Worm (Caenorhabditis elegans): Measurements from ENCODE around the gene cnd-1.

Gene cnd-1

DNA sequence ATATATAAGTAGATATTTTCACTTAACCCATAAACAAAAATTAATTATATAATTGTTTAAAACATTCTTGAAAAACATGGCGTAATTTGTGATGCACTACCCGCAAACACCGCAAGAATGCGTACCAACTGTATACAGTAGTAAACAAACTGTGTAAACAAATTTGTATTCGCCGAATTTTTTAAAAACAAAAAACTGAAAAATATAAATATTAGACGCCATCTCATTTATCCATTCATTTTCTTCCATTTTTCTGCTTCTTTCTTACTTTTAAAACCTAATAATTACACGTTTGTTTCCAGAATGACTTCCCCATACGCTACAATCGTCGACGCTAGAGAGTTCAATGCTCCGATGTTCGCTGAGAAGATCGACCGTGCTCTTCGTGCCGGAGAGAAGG, 19.1 kb downstream of the cnd-1 start, which contains the start of gene nex-1:
TSS of gene nex-1 (plus strand) at position 301 of the 400 bp plus-strand sequence.
- TF ChIP-seq klf-2 (GFP tag; conservative IDR thresholded peaks at IDR 0.05) (no peak), T22C8.4 (GFP tag; IDR thresholded peaks at IDR 0.05) (no peak), flt-1 (GFP tag; IDR thresholded peaks at IDR 0.05) (no peak), ztf-23 (GFP tag; IDR thresholded peaks at IDR 0.05) (no peak), med-1 (GFP tag; optimal IDR thresholded peaks at IDR 0.05; ENCODE audit: insufficient read depth) (no peak), ztf-29 (GFP tag; IDR thresholded peaks at IDR 0.05) (no peak)

DNA sequence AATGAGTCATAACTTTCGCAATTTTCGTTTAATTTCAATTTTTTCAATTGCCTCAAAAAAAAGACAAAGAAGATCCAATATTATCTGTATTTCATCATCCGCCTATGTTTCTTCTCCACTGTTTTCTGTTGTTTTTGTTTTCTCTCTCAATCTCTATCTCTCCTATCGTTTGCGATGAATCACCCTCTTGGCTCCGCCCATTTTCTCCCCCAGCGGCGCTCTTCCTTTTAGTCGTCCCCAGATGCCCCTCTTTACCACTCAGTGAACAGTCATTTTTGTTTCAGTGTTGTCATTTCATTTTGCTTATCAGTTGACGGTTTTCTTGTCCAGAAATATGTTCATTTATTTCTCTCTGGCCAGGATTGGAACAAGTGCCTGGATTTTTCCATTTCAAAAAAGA, 19.5 kb downstream of the cnd-1 start:
- TF ChIP-seq flt-1 (GFP tag; IDR thresholded peaks at IDR 0.05) (no peak), T22C8.4 (GFP tag; IDR thresholded peaks at IDR 0.05) (no peak), tab-1 (GFP tag; IDR thresholded peaks at IDR 0.05) (no peak), ztf-23 (GFP tag; IDR thresholded peaks at IDR 0.05) (no peak), med-1 (GFP tag; optimal IDR thresholded peaks at IDR 0.05; ENCODE audit: insufficient read depth) (no peak), ref-1 (GFP tag; conservative IDR thresholded peaks at IDR 0.05) (no peak), cog-1 (tag; optimal IDR thresholded peaks at IDR 0.05) (no peak), ztf-29 (GFP tag; IDR thresholded peaks at IDR 0.05) (no peak)

DNA sequence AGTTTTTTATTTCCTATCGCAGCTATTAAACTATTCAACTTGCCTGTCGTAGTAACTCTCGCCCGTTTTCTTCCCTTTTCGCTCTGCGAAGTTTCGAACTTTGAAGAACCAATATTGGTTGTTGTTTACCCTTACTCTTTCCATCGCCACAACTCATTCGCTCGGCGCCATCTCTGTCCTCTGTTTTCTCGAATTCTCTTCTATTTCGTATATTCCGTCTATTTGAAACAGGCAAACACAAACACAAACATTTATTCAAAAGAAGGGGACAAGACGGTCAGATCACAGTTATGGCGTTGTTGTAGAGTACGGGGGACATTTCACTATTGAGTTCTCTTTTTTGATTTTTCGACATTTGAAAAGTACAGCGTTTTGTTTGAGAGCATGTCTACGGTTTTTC, 21.7 kb downstream of the cnd-1 start:
- TF ChIP-seq flt-1 (GFP tag; IDR thresholded peaks at IDR 0.05) (no peak), ref-1 (GFP tag; conservative IDR thresholded peaks at IDR 0.05) (no peak), T22C8.4 (GFP tag; IDR thresholded peaks at IDR 0.05) (no peak), klf-2 (GFP tag; conservative IDR thresholded peaks at IDR 0.05) (no peak), med-1 (GFP tag; optimal IDR thresholded peaks at IDR 0.05; ENCODE audit: insufficient read depth) (no peak), ztf-23 (GFP tag; IDR thresholded peaks at IDR 0.05) (no peak), cog-1 (tag; optimal IDR thresholded peaks at IDR 0.05) (no peak), ztf-29 (GFP tag; IDR thresholded peaks at IDR 0.05) (no peak), tab-1 (GFP tag; IDR thresholded peaks at IDR 0.05) (no peak)

DNA sequence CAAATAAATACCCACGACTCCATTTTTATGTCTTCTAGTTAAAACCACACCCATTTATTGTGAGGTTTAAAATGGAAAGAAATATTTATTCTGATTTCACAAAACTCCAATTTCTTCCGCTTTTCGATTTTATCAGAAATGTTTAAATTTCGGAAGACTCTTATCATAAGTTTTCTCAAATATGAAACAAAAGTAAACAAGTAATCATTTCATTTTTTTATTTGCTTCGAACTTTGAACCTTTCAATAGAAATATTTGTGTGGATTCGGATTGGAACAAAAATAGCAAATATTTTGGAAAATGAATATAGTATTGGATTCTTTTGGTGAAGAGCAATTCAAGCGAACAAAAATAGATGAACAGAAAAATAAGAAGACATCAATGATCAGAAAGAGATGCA, 22.6 kb downstream of the cnd-1 start:
- TF ChIP-seq ztf-23 (GFP tag; IDR thresholded peaks at IDR 0.05): no peak
- no peak for TF ChIP-seq tab-1 (GFP tag; IDR thresholded peaks at IDR 0.05)
- no peak for TF ChIP-seq cog-1 (tag; optimal IDR thresholded peaks at IDR 0.05)
- no peak for TF ChIP-seq flt-1 (GFP tag; IDR thresholded peaks at IDR 0.05)
- no peak for TF ChIP-seq ztf-29 (GFP tag; IDR thresholded peaks at IDR 0.05)
- TF ChIP-seq ref-1 (GFP tag; conservative IDR thresholded peaks at IDR 0.05): no peak
- TF ChIP-seq med-1 (GFP tag; optimal IDR thresholded peaks at IDR 0.05; ENCODE audit: insufficient read depth): no peak
- no peak for TF ChIP-seq T22C8.4 (GFP tag; IDR thresholded peaks at IDR 0.05)
- TF ChIP-seq klf-2 (GFP tag; conservative IDR thresholded peaks at IDR 0.05): no peak

DNA sequence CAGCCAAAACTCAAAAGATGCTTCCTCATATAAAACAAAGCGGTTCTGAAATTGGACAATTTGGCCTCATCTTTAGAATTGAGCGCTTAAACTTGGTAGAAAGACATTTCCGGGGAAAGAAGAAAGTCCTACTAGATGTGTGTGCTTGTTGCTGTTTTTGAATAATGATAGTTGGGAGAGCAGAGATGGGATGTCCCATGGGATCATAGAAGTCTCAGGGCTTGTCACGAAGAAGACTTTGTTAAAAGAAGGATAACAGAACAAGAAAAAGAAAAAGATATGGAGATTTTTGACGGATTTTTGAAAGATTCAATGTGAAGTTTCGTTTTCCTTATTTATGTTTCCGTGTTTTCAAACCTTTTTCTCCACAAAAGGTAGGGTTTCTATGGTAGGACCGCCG, 25.8 kb downstream of the cnd-1 start, which contains the start of gene ZC155.2:
TSS of gene ZC155.2 (plus strand) at position 301 of the 400 bp plus-strand sequence.
- TF ChIP-seq cog-1 (tag; optimal IDR thresholded peaks at IDR 0.05) (no peak), T22C8.4 (GFP tag; IDR thresholded peaks at IDR 0.05) (no peak), ztf-23 (GFP tag; IDR thresholded peaks at IDR 0.05) (no peak), ref-1 (GFP tag; conservative IDR thresholded peaks at IDR 0.05) (no peak)

DNA sequence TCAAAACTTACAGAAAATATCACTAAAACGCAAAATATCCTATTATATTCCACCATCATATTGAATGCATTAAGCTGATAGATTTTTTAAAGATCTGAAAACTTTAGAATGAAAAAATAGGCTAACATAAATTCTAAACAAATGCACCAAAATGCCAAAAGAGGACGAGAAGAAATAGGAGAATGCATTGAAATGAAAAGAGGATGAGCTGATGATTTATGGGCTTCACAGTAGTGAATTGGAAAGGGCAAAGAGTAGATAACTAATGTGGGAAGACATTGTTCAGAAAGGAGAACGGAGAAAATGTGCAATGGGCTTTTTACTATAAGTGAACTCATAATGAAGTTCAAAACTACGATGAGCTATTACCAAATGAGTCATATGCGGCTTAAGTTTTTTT, 26.9 kb downstream of the cnd-1 start, which contains the start of gene cutl-19:
TSS of gene cutl-19 (minus strand) at position 101 of the 400 bp plus-strand sequence.
- no peak for TF ChIP-seq T22C8.4 (GFP tag; IDR thresholded peaks at IDR 0.05)
- TF ChIP-seq tab-1 (GFP tag; IDR thresholded peaks at IDR 0.05): no peak
- no peak for TF ChIP-seq ztf-29 (GFP tag; IDR thresholded peaks at IDR 0.05)
- no peak for TF ChIP-seq klf-2 (GFP tag; conservative IDR thresholded peaks at IDR 0.05)
- no peak for TF ChIP-seq cog-1 (tag; optimal IDR thresholded peaks at IDR 0.05)

DNA sequence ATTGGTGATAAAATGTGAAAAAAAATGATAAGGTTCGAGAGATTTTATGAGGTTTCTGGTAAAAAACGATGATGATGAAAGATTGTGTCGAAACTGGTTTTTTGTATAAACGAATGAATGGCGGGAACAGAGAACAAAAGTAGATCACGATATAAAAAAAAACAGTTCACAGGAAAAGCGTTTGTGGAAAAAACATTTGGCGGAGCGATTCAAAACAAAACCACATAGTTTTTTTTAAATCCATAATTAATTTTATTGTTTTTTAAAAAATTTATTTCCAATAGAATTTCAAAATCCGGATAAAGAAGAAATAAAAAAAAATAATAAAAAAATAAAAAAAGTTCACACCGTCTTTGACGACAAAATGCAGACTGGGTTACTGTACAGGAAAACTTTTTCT, 29.1 kb downstream of the cnd-1 start, which contains the start of gene ZC155.4:
TSS of gene ZC155.4 (minus strand) at position 101 of the 400 bp plus-strand sequence.
- TF ChIP-seq ztf-29 (GFP tag; IDR thresholded peaks at IDR 0.05) (no peak), tab-1 (GFP tag; IDR thresholded peaks at IDR 0.05) (no peak), ref-1 (GFP tag; conservative IDR thresholded peaks at IDR 0.05) (no peak), flt-1 (GFP tag; IDR thresholded peaks at IDR 0.05) (no peak), T22C8.4 (GFP tag; IDR thresholded peaks at IDR 0.05) (no peak), ztf-23 (GFP tag; IDR thresholded peaks at IDR 0.05) (no peak), cog-1 (tag; optimal IDR thresholded peaks at IDR 0.05) (no peak), klf-2 (GFP tag; conservative IDR thresholded peaks at IDR 0.05) (no peak), med-1 (GFP tag; optimal IDR thresholded peaks at IDR 0.05; ENCODE audit: insufficient read depth) (no peak)

DNA sequence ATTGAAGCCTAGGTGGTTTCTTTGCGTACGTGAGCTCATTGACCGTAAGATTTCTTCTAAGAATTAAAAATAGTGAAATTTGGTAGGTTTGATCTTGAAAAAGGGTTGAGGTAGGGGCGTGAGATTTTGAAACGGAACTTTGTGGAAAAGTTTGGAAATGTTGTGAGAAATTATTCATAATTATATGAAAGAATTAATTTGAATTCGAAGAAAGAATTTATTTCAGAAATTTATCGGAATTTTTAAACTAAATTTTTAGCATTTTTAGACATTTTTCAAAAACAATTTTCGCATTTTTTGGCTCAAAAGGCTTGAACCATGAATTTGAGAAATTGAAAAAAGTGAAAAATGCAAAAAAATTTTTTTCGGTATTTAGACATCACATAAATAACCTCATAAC, 30.3 kb downstream of the cnd-1 start:
- TF ChIP-seq cog-1 (tag; optimal IDR thresholded peaks at IDR 0.05): no peak
- no peak for TF ChIP-seq tab-1 (GFP tag; IDR thresholded peaks at IDR 0.05)
- TF ChIP-seq flt-1 (GFP tag; IDR thresholded peaks at IDR 0.05): no peak
- TF ChIP-seq T22C8.4 (GFP tag; IDR thresholded peaks at IDR 0.05): no peak
- no peak for TF ChIP-seq med-1 (GFP tag; optimal IDR thresholded peaks at IDR 0.05; ENCODE audit: insufficient read depth)
- no peak for TF ChIP-seq ztf-29 (GFP tag; IDR thresholded peaks at IDR 0.05)
- no peak for TF ChIP-seq klf-2 (GFP tag; conservative IDR thresholded peaks at IDR 0.05)
- TF ChIP-seq ref-1 (GFP tag; conservative IDR thresholded peaks at IDR 0.05): no peak
- TF ChIP-seq ztf-23 (GFP tag; IDR thresholded peaks at IDR 0.05): no peak

DNA sequence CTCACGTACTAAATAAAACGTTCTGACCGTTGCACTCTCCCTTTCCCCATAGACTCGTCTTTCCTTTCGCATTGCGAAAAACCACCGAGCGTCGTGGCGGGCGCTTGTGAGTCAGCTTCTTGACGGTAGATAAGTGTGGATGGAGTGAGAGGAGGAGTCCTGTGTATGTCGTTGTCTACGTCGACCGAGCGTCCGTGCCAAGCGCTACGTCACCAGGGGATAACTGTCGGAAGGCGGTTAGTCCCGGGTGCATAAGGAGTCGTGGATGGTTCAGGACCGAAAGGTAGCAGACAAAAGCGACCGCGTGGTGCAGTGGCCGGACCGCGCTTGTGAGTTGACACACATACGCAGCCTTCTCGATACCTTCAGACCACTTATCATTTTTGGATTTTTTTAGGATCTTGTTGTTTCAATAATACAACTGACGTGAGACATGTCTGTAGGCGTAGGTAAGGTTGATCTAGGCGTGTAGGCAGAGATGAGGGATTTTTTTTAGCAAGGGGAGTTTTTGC, 33.2 kb downstream of the cnd-1 start:
- TF ChIP-seq ztf-29 (GFP tag; IDR thresholded peaks at IDR 0.05): peak; percentile 42; the same call in 1 of the 2 replicates
- peak; percentile 78 for TF ChIP-seq ztf-23 (GFP tag; IDR thresholded peaks at IDR 0.05)
- TF ChIP-seq klf-2 (GFP tag; conservative IDR thresholded peaks at IDR 0.05): peak; percentile 75
- TF ChIP-seq ref-1 (GFP tag; conservative IDR thresholded peaks at IDR 0.05): peak; percentile 65; the same call in 1 of the 2 replicates
- TF ChIP-seq tab-1 (GFP tag; IDR thresholded peaks at IDR 0.05): peak; percentile 88
- TF ChIP-seq med-1 (GFP tag; optimal IDR thresholded peaks at IDR 0.05; ENCODE audit: insufficient read depth): peak; percentile 12
- TF ChIP-seq flt-1 (GFP tag; IDR thresholded peaks at IDR 0.05): peak; percentile 80; the same call in 1 of the 2 replicates

DNA sequence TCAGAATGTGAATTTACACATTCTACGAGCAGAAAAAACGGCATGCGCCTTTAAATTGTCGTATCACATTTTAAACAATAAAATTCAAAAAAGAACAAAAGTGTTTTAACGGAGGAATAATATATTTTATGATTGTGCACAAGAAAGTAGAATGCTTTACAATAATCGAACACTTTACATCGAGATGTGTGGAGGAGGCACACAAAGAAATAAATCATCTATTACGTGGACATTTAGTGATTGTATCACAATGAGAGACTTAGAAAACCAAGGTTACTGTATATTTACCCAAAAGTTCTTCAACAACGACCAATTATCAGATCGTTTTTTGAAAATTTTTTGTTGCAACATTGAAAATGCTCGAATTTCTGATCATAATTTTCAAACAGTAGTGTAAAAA, 34.2 kb downstream of the cnd-1 start:
- TF ChIP-seq T22C8.4 (GFP tag; IDR thresholded peaks at IDR 0.05) (no peak), klf-2 (GFP tag; conservative IDR thresholded peaks at IDR 0.05) (no peak)

Measured in whole organism, midembryonic.